Worm (Caenorhabditis elegans): Measurements from ENCODE around the gene ZK418.10.

ZK418.10 gene

ce11 chrIII:7096481-7096880 is 6.0 kb upstream of the ZK418.10 start:
- no peak for TF ChIP-seq ztf-16 (tag; optimal IDR thresholded peaks at IDR 0.05)
- TF ChIP-seq pax-1 (tag; optimal IDR thresholded peaks at IDR 0.05) = no peak
- TF ChIP-seq tbx-7 (tag; optimal IDR thresholded peaks at IDR 0.05) = no peak
- TF ChIP-seq K09A11.1 (tag; optimal IDR thresholded peaks at IDR 0.05; ENCODE audit: insufficient read depth) = no peak

- TF ChIP-seq nhr-11 (tag; optimal IDR thresholded peaks at IDR 0.05) = no peak
- TF ChIP-seq C38D4.7 (GFP tag; optimal IDR thresholded peaks at IDR 0.05) = no peak
- TF ChIP-seq dmd-4 (tag; optimal IDR thresholded peaks at IDR 0.05; ENCODE audit: borderline replicate concordance) = no peak
- no peak for TF ChIP-seq hlh-8 (tag; optimal IDR thresholded peaks at IDR 0.05)
- no peak for TF ChIP-seq C08G9.2 (tag; optimal IDR thresholded peaks at IDR 0.05)
- TF ChIP-seq odd-2 (tag; optimal IDR thresholded peaks at IDR 0.05) = no peak
- TF ChIP-seq nfya-1 (tag; optimal IDR thresholded peaks at IDR 0.05) = no peak
- no peak for TF ChIP-seq fkh-10 (GFP tag; optimal IDR thresholded peaks at IDR 0.05)
- no peak for TF ChIP-seq unc-55 (GFP tag; optimal IDR thresholded peaks at IDR 0.05)
- TF ChIP-seq syd-9 (tag; optimal IDR thresholded peaks at IDR 0.05) = no peak
- TF ChIP-seq hlh-13 (GFP tag; optimal IDR thresholded peaks at IDR 0.05) = no peak
Measured at ce11 chrIII:7095156-7095555, 4.7 kb upstream of the ZK418.10 start, which contains the start of gene nhr-9. nhr-9 (plus strand) TSS chrIII:7095462.

ce11 chrIII:7091042-7091441 is 550 bp upstream of the ZK418.10 start, which contains the start of gene ZK418.2:
ZK418.2 (plus strand) TSS chrIII:7091342.
- TF ChIP-seq gmeb-2 (tag; optimal IDR thresholded peaks at IDR 0.05) = no peak
- no peak for TF ChIP-seq dmd-4 (tag; optimal IDR thresholded peaks at IDR 0.05; ENCODE audit: borderline replicate concordance)
- TF ChIP-seq ceh-48 (tag; optimal IDR thresholded peaks at IDR 0.05) = no peak
- TF ChIP-seq ceh-30 (tag; optimal IDR thresholded peaks at IDR 0.05) = no peak

- TF ChIP-seq ttx-3 (tag; optimal IDR thresholded peaks at IDR 0.05) (no peak), hlh-6 (tag; optimal IDR thresholded peaks at IDR 0.05) (no peak), pat-9 (tag; optimal IDR thresholded peaks at IDR 0.05) (no peak), sox-4 (tag; optimal IDR thresholded peaks at IDR 0.05) (no peak), odd-2 (tag; optimal IDR thresholded peaks at IDR 0.05) (no peak), sdc-2 (tag; optimal IDR thresholded peaks at IDR 0.05) (no peak), ref-2 (tag; optimal IDR thresholded peaks at IDR 0.05) (peak; percentile 15), ceh-9 (tag; optimal IDR thresholded peaks at IDR 0.05) (no peak), nfya-1 (tag; optimal IDR thresholded peaks at IDR 0.05) (no peak), dmd-4 (tag; optimal IDR thresholded peaks at IDR 0.05; ENCODE audit: borderline replicate concordance) (no peak), lim-6 (tag; optimal IDR thresholded peaks at IDR 0.05) (no peak), ets-4 (tag; optimal IDR thresholded peaks at IDR 0.05) (peak; percentile 79), hlh-13 (GFP tag; optimal IDR thresholded peaks at IDR 0.05) (no peak), mec-3 (tag; optimal IDR thresholded peaks at IDR 0.05; ENCODE audit: borderline replicate concordance) (no peak), ceh-2 (tag; optimal IDR thresholded peaks at IDR 0.05) (peak; percentile 82), hlh-8 (tag; optimal IDR thresholded peaks at IDR 0.05) (peak; percentile 6), unc-3 (GFP tag; conservative IDR thresholded peaks at IDR 0.05) (no peak), unc-3 (tag; optimal IDR thresholded peaks at IDR 0.05) (no peak), rnt-1 (tag; optimal IDR thresholded peaks at IDR 0.05) (peak; percentile 18), C38D4.7 (GFP tag; optimal IDR thresholded peaks at IDR 0.05) (no peak), fkh-6 (tag; optimal IDR thresholded peaks at IDR 0.05) (peak; percentile 42), tbx-7 (tag; optimal IDR thresholded peaks at IDR 0.05) (peak; percentile 54), pha-2 (tag; optimal IDR thresholded peaks at IDR 0.05) (no peak), pax-1 (tag; optimal IDR thresholded peaks at IDR 0.05) (no peak), unc-55 (GFP tag; optimal IDR thresholded peaks at IDR 0.05) (no peak), zip-5 (tag; optimal IDR thresholded peaks at IDR 0.05) (peak; percentile 42), ceh-30 (tag; optimal IDR thresholded peaks at IDR 0.05) (no peak), fax-1 (tag; optimal IDR thresholded peaks at IDR 0.05) (peak; percentile 18), npax-4 (tag; optimal IDR thresholded peaks at IDR 0.05) (no peak), eyg-1 (tag; optimal IDR thresholded peaks at IDR 0.05) (no peak), tbx-2 (tag; optimal IDR thresholded peaks at IDR 0.05) (no peak), ceh-31 (tag; optimal IDR thresholded peaks at IDR 0.05) (peak; percentile 90), elt-2 (tag; optimal IDR thresholded peaks at IDR 0.05) (peak; percentile 48), nhr-232 (tag; optimal IDR thresholded peaks at IDR 0.05) (no peak), K02D7.2 (tag; optimal IDR thresholded peaks at IDR 0.05) (no peak), ceh-48 (tag; optimal IDR thresholded peaks at IDR 0.05) (peak; percentile 73), dve-1 (tag; optimal IDR thresholded peaks at IDR 0.05) (no peak), ceh-22 (tag; optimal IDR thresholded peaks at IDR 0.05) (no peak)
Measured at ce11 chrIII:7087691-7088323, 2.7 kb downstream of the ZK418.10 start, which contains the start of gene fubl-2. fubl-2 (minus strand) TSS chrIII:7087741.
